Worm (Caenorhabditis elegans) whole organism, L3 larva: Measurements from ENCODE around the gene Y97E10AR.6.

Source experiments
- R02D3.7 ChIP-seq: fragments of 150-350 bp; optimal IDR thresholded peaks from 2 replicates; lab custom pipeline; 2014; ENCODE audit warnings: missing biosample characterization, missing genetic modification characterization
- ZK546.5 ChIP-seq: sonication (generic microtip); optimal IDR thresholded peaks from 2 replicates; lab custom pipeline; 2017; ENCODE audit warnings: missing biosample characterization, missing genetic modification characterization
- aly-2 ChIP-seq: fragments of 150-350 bp; optimal IDR thresholded peaks from 2 replicates; lab custom pipeline; 2014; ENCODE audit warnings: missing biosample characterization, missing genetic modification characterization
- ama-1 ChIP-seq: fragments of 150-350 bp; optimal IDR thresholded peaks from 2 replicates; lab custom pipeline; 2018
- ceh-16 ChIP-seq: sonication (generic microtip); optimal IDR thresholded peaks from 2 replicates; lab custom pipeline; 2017; ENCODE audit warnings: missing biosample characterization, missing genetic modification characterization
- ceh-28 ChIP-seq: fragments of 150-350 bp; optimal IDR thresholded peaks from 2 replicates; lab custom pipeline; 2014; ENCODE audit warnings: missing biosample characterization, missing genetic modification reagents, missing genetic modification characterization
- ceh-82 ChIP-seq: fragments of 150-350 bp; optimal IDR thresholded peaks from 2 replicates; lab custom pipeline; 2014; ENCODE audit warnings: missing biosample characterization, missing genetic modification characterization
- ceh-9 ChIP-seq: sonication (generic microtip); optimal IDR thresholded peaks from 2 replicates; lab custom pipeline; 2018; ENCODE audit warnings: missing biosample characterization, missing genetic modification characterization
- daf-12 ChIP-seq: fragments of 150-350 bp; optimal IDR thresholded peaks from 2 replicates; lab custom pipeline; 2014; ENCODE audit warnings: missing biosample characterization, missing genetic modification reagents, missing genetic modification characterization
- egl-27 ChIP-seq: sonication (generic microtip); optimal IDR thresholded peaks from 4 replicates; lab custom pipeline; 2017; ENCODE audit warnings: missing biosample characterization, missing genetic modification reagents, missing genetic modification characterization
- egl-5 ChIP-seq: fragments of 150-350 bp; optimal IDR thresholded peaks from 2 replicates; lab custom pipeline; 2017; ENCODE audit warnings: missing biosample characterization, missing genetic modification reagents, missing genetic modification characterization, inconsistent platforms
- elt-2 ChIP-seq: sonication (generic microtip); optimal IDR thresholded peaks from 2 replicates; lab custom pipeline; 2016; ENCODE audit warnings: missing genetic modification reagents, mild to moderate bottlenecking, missing genetic modification characterization, missing compliant biosample characterization
- elt-3 ChIP-seq, 3 experiments: fragments of 150-350 bp in 1 of 3; sonication (generic microtip) in 2 of 3; optimal IDR thresholded peaks; 2 replicates in 2 of 3; 4 replicates in 1 of 3; lab custom pipeline; 2014 to 2017; ENCODE audit warnings: missing biosample characterization in 3 of 3, missing genetic modification characterization in 3 of 3
- eor-1 ChIP-seq, 2 experiments: fragments of 150-350 bp; optimal IDR thresholded peaks; 2 replicates each; lab custom pipeline; 2014 to 2018; ENCODE audit warnings: missing biosample characterization in 2 of 2, missing genetic modification characterization in 2 of 2
- fkh-10 ChIP-seq: sonication (generic microtip); optimal IDR thresholded peaks from 2 replicates; lab custom pipeline; 2017; ENCODE audit warnings: missing biosample characterization, missing genetic modification reagents, missing genetic modification characterization
- fkh-2 ChIP-seq: fragments of 150-350 bp; optimal IDR thresholded peaks from 2 replicates; lab custom pipeline; 2014; ENCODE audit warnings: missing biosample characterization, missing genetic modification reagents, missing genetic modification characterization
- fos-1 ChIP-seq: fragments of 150-350 bp; optimal IDR thresholded peaks from 2 replicates; lab custom pipeline; 2014; ENCODE audit warnings: missing biosample characterization, missing genetic modification characterization
- hmg-11 ChIP-seq: sonication (generic microtip); optimal IDR thresholded peaks from 2 replicates; lab custom pipeline; 2016; ENCODE audit warnings: missing genetic modification characterization, missing compliant biosample characterization
- jun-1 ChIP-seq: fragments of 150-350 bp; optimal IDR thresholded peaks from 2 replicates; lab custom pipeline; 2014; ENCODE audit warnings: missing biosample characterization, missing genetic modification reagents, missing genetic modification characterization
- lin-15B ChIP-seq: fragments of 150-350 bp; optimal IDR thresholded peaks from 2 replicates; lab custom pipeline; 2014; ENCODE audit warnings: missing biosample characterization, missing genetic modification characterization
- lin-39 ChIP-seq: fragments of 150-350 bp; optimal IDR thresholded peaks from 2 replicates; lab custom pipeline; 2018; ENCODE audit warnings: missing biosample characterization, missing genetic modification reagents, missing genetic modification characterization
- lsy-12 ChIP-seq: sonication (generic microtip); optimal IDR thresholded peaks from 2 replicates; lab custom pipeline; 2016; ENCODE audit warnings: mild to moderate bottlenecking, missing genetic modification characterization, missing compliant biosample characterization
- mdl-1 ChIP-seq: fragments of 150-350 bp; optimal IDR thresholded peaks from 2 replicates; lab custom pipeline; 2014; ENCODE audit warnings: missing biosample characterization, missing genetic modification characterization
- mml-1 ChIP-seq: fragments of 150-350 bp; sonication (generic microtip); optimal IDR thresholded peaks from 3 replicates; lab custom pipeline; 2014; ENCODE audit warnings: missing biosample characterization, missing genetic modification characterization
- nfya-1 ChIP-seq: sonication (generic microtip); optimal IDR thresholded peaks from 2 replicates; lab custom pipeline; 2017; ENCODE audit warnings: missing genetic modification characterization, mild to moderate bottlenecking, missing compliant biosample characterization, antibody characterized with exemption, moderate library complexity; ENCODE audit not compliant: insufficient read depth
- nhr-12 ChIP-seq: fragments of 150-350 bp; optimal IDR thresholded peaks from 2 replicates; lab custom pipeline; 2014; ENCODE audit warnings: missing biosample characterization, missing genetic modification characterization
- nhr-23 ChIP-seq: fragments of 150-350 bp; optimal IDR thresholded peaks from 2 replicates; lab custom pipeline; 2014; ENCODE audit warnings: missing biosample characterization, missing genetic modification reagents, missing genetic modification characterization
- nhr-237 ChIP-seq: fragments of 150-350 bp; optimal IDR thresholded peaks from 2 replicates; lab custom pipeline; 2014; ENCODE audit warnings: missing biosample characterization, missing genetic modification characterization
- nhr-25 ChIP-seq: sonication (generic microtip); optimal IDR thresholded peaks from 2 replicates; lab custom pipeline; 2017; ENCODE audit warnings: missing biosample characterization, missing genetic modification characterization
- nhr-28 ChIP-seq: fragments of 150-350 bp; optimal IDR thresholded peaks from 2 replicates; lab custom pipeline; 2014; ENCODE audit warnings: missing biosample characterization, missing genetic modification characterization
- nhr-43 ChIP-seq: sonication (generic microtip); optimal IDR thresholded peaks from 2 replicates; lab custom pipeline; 2016; ENCODE audit warnings: mild to moderate bottlenecking, missing genetic modification characterization, missing compliant biosample characterization; ENCODE audit not compliant: poor library complexity, severe bottlenecking
- nhr-67 ChIP-seq: fragments of 150-350 bp; optimal IDR thresholded peaks from 2 replicates; lab custom pipeline; 2014; ENCODE audit warnings: missing biosample characterization, missing genetic modification characterization
- nhr-76 ChIP-seq: fragments of 150-350 bp; sonication (generic microtip); optimal IDR thresholded peaks from 5 replicates; lab custom pipeline; 2014; ENCODE audit warnings: missing biosample characterization, missing genetic modification characterization
- nhr-77 ChIP-seq: fragments of 150-350 bp; optimal IDR thresholded peaks from 2 replicates; lab custom pipeline; 2014; ENCODE audit warnings: missing biosample characterization, missing genetic modification characterization
- pha-4 ChIP-seq: fragments of 150-350 bp; optimal IDR thresholded peaks from 2 replicates; lab custom pipeline; 2014; ENCODE audit warnings: missing biosample characterization, missing genetic modification reagents, missing genetic modification characterization
- pqm-1 ChIP-seq: fragments of 150-350 bp; optimal IDR thresholded peaks from 2 replicates; lab custom pipeline; 2017; ENCODE audit warnings: missing biosample characterization, missing genetic modification characterization, inconsistent platforms
- sea-2 ChIP-seq: fragments of 150-350 bp; sonication (generic microtip); optimal IDR thresholded peaks from 4 replicates; lab custom pipeline; 2014; ENCODE audit warnings: missing biosample characterization, missing genetic modification reagents, missing genetic modification characterization
- skn-1 ChIP-seq: fragments of 150-350 bp; optimal IDR thresholded peaks from 2 replicates; lab custom pipeline; 2014; ENCODE audit warnings: missing biosample characterization, missing genetic modification characterization
- snpc-4 ChIP-seq: fragments of 150-350 bp; optimal IDR thresholded peaks from 2 replicates; lab custom pipeline; 2014; ENCODE audit warnings: missing biosample characterization, missing genetic modification characterization
- tbx-2 ChIP-seq: sonication (generic microtip); optimal IDR thresholded peaks from 2 replicates; lab custom pipeline; 2016; ENCODE audit warnings: mild to moderate bottlenecking, missing genetic modification characterization, missing compliant biosample characterization
- unc-39 ChIP-seq: sonication (generic microtip); optimal IDR thresholded peaks from 4 replicates; lab custom pipeline; 2017; ENCODE audit warnings: missing biosample characterization, missing genetic modification characterization
- unc-62 ChIP-seq: fragments of 150-350 bp; sonication (generic microtip); optimal IDR thresholded peaks from 4 replicates; lab custom pipeline; 2014; ENCODE audit warnings: missing biosample characterization, missing genetic modification reagents, missing genetic modification characterization
- zag-1 ChIP-seq: fragments of 150-350 bp; optimal IDR thresholded peaks from 2 replicates; lab custom pipeline; 2014; ENCODE audit warnings: missing biosample characterization, missing genetic modification characterization
- ztf-11 ChIP-seq: fragments of 150-350 bp; optimal IDR thresholded peaks from 2 replicates; lab custom pipeline; 2014; ENCODE audit warnings: missing biosample characterization, missing genetic modification characterization
- ztf-4 ChIP-seq: fragments of 150-350 bp; optimal IDR thresholded peaks from 2 replicates; lab custom pipeline; 2014; ENCODE audit warnings: missing biosample characterization, missing genetic modification characterization

The Y97E10AR.6 gene

DNA sequence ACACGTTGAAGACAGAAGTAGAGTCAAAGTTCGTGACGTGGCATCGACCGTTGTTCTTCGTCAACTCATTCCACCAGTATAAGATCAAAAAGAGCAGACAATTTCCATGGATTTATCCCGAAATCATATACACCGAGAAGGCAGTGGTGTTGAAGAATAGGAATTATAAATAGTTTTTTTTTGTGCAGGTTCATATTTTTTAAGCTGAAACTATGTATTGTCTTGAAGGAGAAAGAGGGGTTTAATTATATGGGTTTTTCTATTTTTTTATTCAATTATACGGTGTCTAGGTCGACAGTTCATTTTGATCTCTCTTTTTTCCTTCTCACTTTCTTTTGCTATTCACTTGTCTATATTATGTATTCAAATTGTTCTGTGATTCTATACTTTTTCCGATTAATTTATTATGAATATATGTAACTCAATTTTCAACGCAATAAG, 25.4 kb upstream of the Y97E10AR.6 start (continued):
- no peak for TF ChIP-seq sea-2
- TF ChIP-seq fos-1 (tag; lab: Kevin White, UChicago): peak; percentile 72
- TF ChIP-seq nhr-43 (tag; lab: Kevin White, UChicago): peak; percentile 85
- TF ChIP-seq jun-1: no peak

- no peak for TF ChIP-seq unc-62 (GFP tag; lab: Kevin White, UChicago)
- TF ChIP-seq jun-1: no peak
- no peak for TF ChIP-seq nhr-76 (tag; lab: Kevin White, UChicago)
- TF ChIP-seq ZK546.5 (tag; lab: Kevin White, UChicago): no peak
- no peak for TF ChIP-seq ztf-11
- TF ChIP-seq nhr-43 (tag; lab: Kevin White, UChicago): no peak
- TF ChIP-seq ceh-28 (tag; lab: Kevin White, UChicago): no peak
- no peak for TF ChIP-seq ceh-9 (tag; lab: Kevin White, UChicago)
- TF ChIP-seq pha-4: no peak
- TF ChIP-seq, all 47 proteins: peak for 0
Measured at ce11 chrV:8035947-8036346, 22.2 kb upstream of the Y97E10AR.6 start, which contains the start of gene ZC513.14. Gene ZC513.14, minus strand, starts transcription at chrV:8036047.

DNA sequence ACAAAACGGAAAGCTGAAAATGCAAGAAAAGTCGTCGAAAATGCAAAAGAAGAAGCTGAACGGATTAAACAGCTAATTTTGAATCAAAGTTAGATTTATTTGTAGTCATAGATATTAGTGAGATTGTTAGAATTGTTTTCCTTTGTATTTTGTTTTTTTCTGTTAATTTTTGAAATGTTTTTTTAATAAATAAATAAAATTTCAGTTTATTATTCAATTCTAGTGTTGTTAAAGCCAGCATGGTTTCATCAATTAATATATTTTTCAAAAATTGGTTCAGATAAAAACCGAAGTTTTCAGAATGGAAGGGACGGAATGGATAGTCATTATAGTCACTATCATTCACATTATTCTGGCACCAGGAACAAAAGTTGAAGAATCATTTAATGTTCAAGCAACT, 21.1 kb upstream of the Y97E10AR.6 start, which contains the start of gene algn-12:
Gene algn-12 (plus strand): TSS at position 301 of the 400 bp plus-strand sequence.
- TF ChIP-seq daf-12 (tag; lab: Kevin White, UChicago) (no peak), ztf-4 (tag; lab: Kevin White, UChicago) (no peak), nhr-67 (no peak), jun-1 (no peak), elt-3 (tag; optimal IDR thresholded peaks at IDR 0.05; lab: Kevin White, UChicago) (no peak), ama-1 (lab: Kevin White, UChicago) (no peak), hmg-11 (tag; lab: Kevin White, UChicago) (no peak), unc-62 (GFP tag; lab: Kevin White, UChicago) (no peak), ceh-9 (tag; lab: Kevin White, UChicago) (no peak), pqm-1 (tag; lab: Kevin White, UChicago) (no peak)

ce11 chrV:8031121-8031520, 17.4 kb upstream of the Y97E10AR.6 start, which contains the start of gene vars-1:
Gene vars-1, plus strand, starts transcription at chrV:8031411.
- TF ChIP-seq nhr-67 (no peak), sea-2 (no peak), nfya-1 (peak; percentile 57), pha-4 (no peak), R02D3.7 (tag; lab: Kevin White, UChicago) (peak; percentile 28), aly-2 (tag; lab: Kevin White, UChicago) (no peak), nhr-25 (tag; lab: Kevin White, UChicago) (no peak), zag-1 (tag; lab: Kevin White, UChicago) (no peak), nhr-237 (tag; lab: Kevin White, UChicago) (no peak), fos-1 (tag; lab: Kevin White, UChicago) (no peak), ZK546.5 (tag; lab: Kevin White, UChicago) (no peak), jun-1 (no peak), lsy-12 (tag; lab: Kevin White, UChicago) (no peak), nhr-76 (tag; lab: Kevin White, UChicago) (no peak), nhr-43 (tag; lab: Kevin White, UChicago) (no peak), nhr-12 (tag; lab: Kevin White, UChicago) (no peak), nhr-28 (tag; lab: Kevin White, UChicago) (no peak), snpc-4 (tag; lab: Kevin White, UChicago) (no peak), egl-5 (tag; lab: Kevin White, UChicago) (no peak), ceh-82 (tag; lab: Kevin White, UChicago) (no peak), tbx-2 (tag; lab: Kevin White, UChicago) (no peak), hmg-11 (tag; lab: Kevin White, UChicago) (no peak), fkh-2 (no peak), daf-12 (tag; lab: Kevin White, UChicago) (no peak), egl-27 (no peak), ceh-16 (tag; lab: Kevin White, UChicago) (no peak), mdl-1 (tag; lab: Kevin White, UChicago) (no peak), unc-39 (tag; lab: Kevin White, UChicago) (no peak), ztf-4 (tag; lab: Kevin White, UChicago) (no peak), unc-62 (GFP tag; lab: Kevin White, UChicago) (no peak), lin-15B (tag; lab: Kevin White, UChicago) (peak; percentile 67), elt-3 (tag; optimal IDR thresholded peaks at IDR 0.05; lab: Kevin White, UChicago) (no peak), elt-2 (tag; lab: Kevin White, UChicago) (peak; percentile 13), nhr-23 (tag; lab: Kevin White, UChicago) (peak; percentile 57), lin-39 (tag; lab: Kevin White, UChicago) (no peak), ztf-11 (no peak), pqm-1 (tag; lab: Kevin White, UChicago) (no peak), ceh-9 (tag; lab: Kevin White, UChicago) (no peak), eor-1 (tag; optimal IDR thresholded peaks at IDR 0.05; lab: Kevin White, UChicago) (no peak), mml-1 (tag; lab: Kevin White, UChicago) (no peak), nhr-77 (no peak), skn-1 (tag; lab: Kevin White, UChicago) (no peak), fkh-10 (no peak)
